Fruit fly (Drosophila melanogaster) whole organism, embryonic: ENCODE data around the gene CG3301.
A peak's percentile ranks its signal among the peaks of the same experiment; 100 is the strongest.

Experiments
- Atf3 ChIP-seq: fragments of 200-800 bp; sonication (Bioruptor generic); optimal IDR thresholded peaks from 3 replicates; lab custom pipeline; 2016; ENCODE audit warnings: missing biosample characterization, missing genetic modification characterization
- BEAF-32 ChIP-seq: fragments of 200-800 bp; sonication (Bioruptor generic); optimal IDR thresholded peaks from 3 replicates; lab custom pipeline; 2017; ENCODE audit warnings: missing biosample characterization, missing genetic modification characterization, mild to moderate bottlenecking, moderate library complexity, missing genetic modification reagents
- BtbVII ChIP-seq: fragments of 200-800 bp; sonication (Bioruptor generic); optimal IDR thresholded peaks from 3 replicates; lab custom pipeline; 2017; ENCODE audit warnings: missing biosample characterization, mild to moderate bottlenecking, missing genetic modification characterization
- CG11560 ChIP-seq: fragments of 200-800 bp; sonication (Bioruptor generic); IDR thresholded peaks from 3 replicates; pipeline ENCODE4 v1.3.6; 2022; ENCODE audit warnings: missing biosample characterization, missing genetic modification characterization
- CG14667 ChIP-seq: fragments of 200-800 bp; sonication (Bioruptor generic); IDR thresholded peaks from 2 replicates; pipeline ENCODE4 v1.3.6; 2022; ENCODE audit warnings: missing biosample characterization, missing genetic modification characterization
- CG16779 ChIP-seq: fragments of 200-800 bp; sonication (Bioruptor generic); IDR thresholded peaks from 2 replicates; pipeline ENCODE4 v1.3.6; 2022; ENCODE audit warnings: missing biosample characterization, missing genetic modification characterization
- CG17361 ChIP-seq: fragments of 200-800 bp; sonication (Bioruptor generic); IDR thresholded peaks from 3 replicates; pipeline ENCODE4 v1.3.6; 2022; ENCODE audit warnings: missing biosample characterization, missing genetic modification characterization
- CG17912 ChIP-seq: fragments of 200-800 bp; sonication (Bioruptor generic); optimal IDR thresholded peaks from 2 replicates; lab custom pipeline; 2018; ENCODE audit warnings: missing biosample characterization, mild to moderate bottlenecking, missing genetic modification characterization
- CG2712 ChIP-seq: fragments of 200-800 bp; optimal IDR thresholded peaks from 3 replicates; lab custom pipeline; 2019; ENCODE audit warnings: missing biosample characterization, mild to moderate bottlenecking, missing genetic modification characterization, moderate library complexity
- CG31224 ChIP-seq: fragments of 200-800 bp; sonication (Bioruptor generic); IDR thresholded peaks from 2 replicates; pipeline ENCODE4 v1.3.6; 2022; ENCODE audit warnings: missing biosample characterization, missing genetic modification characterization
- CG32772 ChIP-seq: fragments of 200-800 bp; sonication (Bioruptor generic); IDR thresholded peaks from 2 replicates; pipeline ENCODE4 v1.3.6; 2022; ENCODE audit warnings: missing biosample characterization, missing genetic modification characterization
- CG33557 ChIP-seq: fragments of 200-800 bp; sonication (Bioruptor generic); optimal IDR thresholded peaks from 2 replicates; lab custom pipeline; 2019; ENCODE audit warnings: missing biosample characterization, mild to moderate bottlenecking, missing genetic modification characterization, moderate library complexity
- CG3995 ChIP-seq: fragments of 200-800 bp; sonication (Bioruptor generic); optimal IDR thresholded peaks from 3 replicates; lab custom pipeline; 2016; ENCODE audit warnings: missing biosample characterization, missing genetic modification characterization
- CG6654 ChIP-seq: fragments of 200-800 bp; sonication (Bioruptor generic); optimal IDR thresholded peaks from 2 replicates; lab custom pipeline; 2017; ENCODE audit warnings: missing biosample characterization, mild to moderate bottlenecking, missing genetic modification characterization
- CG7928 ChIP-seq: fragments of 200-800 bp; sonication (Bioruptor generic); optimal IDR thresholded peaks from 2 replicates; lab custom pipeline; 2017; ENCODE audit warnings: missing biosample characterization, mild to moderate bottlenecking, missing genetic modification characterization
- CG8290 ChIP-seq, 3 experiments: fragments of 200-800 bp; sonication (Bioruptor generic); optimal IDR thresholded peaks; 2 replicates each; lab custom pipeline; 2016 to 2019; ENCODE audit warnings: missing biosample characterization in 3 of 3, missing genetic modification characterization in 3 of 3, mild to moderate bottlenecking in 2 of 3, moderate library complexity in 1 of 3
- CG8924 ChIP-seq: fragments of 200-800 bp; optimal IDR thresholded peaks from 3 replicates; lab custom pipeline; 2019; ENCODE audit warnings: missing biosample characterization, mild to moderate bottlenecking, missing genetic modification characterization, moderate library complexity
- CG9817 ChIP-seq: fragments of 200-800 bp; sonication (Bioruptor generic); optimal IDR thresholded peaks from 2 replicates; lab custom pipeline; 2018; ENCODE audit warnings: missing biosample characterization, mild to moderate bottlenecking, missing genetic modification characterization, moderate library complexity
- Camta ChIP-seq: fragments of 200-800 bp; sonication (Bioruptor generic); optimal IDR thresholded peaks from 2 replicates; lab custom pipeline; 2016; ENCODE audit warnings: missing biosample characterization, missing genetic modification characterization
- Dbx ChIP-seq: fragments of 200-800 bp; sonication (Bioruptor generic); IDR thresholded peaks from 3 replicates; pipeline ENCODE4 v1.3.6; 2022; ENCODE audit warnings: missing biosample characterization, missing genetic modification characterization
- Ets65A ChIP-seq: fragments of 200-800 bp; sonication (Bioruptor generic); peaks from one replicate; lab custom pipeline; 2016; ENCODE audit warnings: missing biosample characterization, missing genetic modification characterization
- Hand ChIP-seq: fragments of 200-800 bp; sonication (Bioruptor generic); optimal IDR thresholded peaks from 2 replicates; lab custom pipeline; 2017; ENCODE audit warnings: mild to moderate bottlenecking, missing biosample characterization, missing genetic modification reagents, missing genetic modification characterization
- Hey ChIP-seq: fragments of 200-800 bp; sonication (Bioruptor generic); optimal IDR thresholded peaks from 3 replicates; lab custom pipeline; 2018; ENCODE audit warnings: missing biosample characterization, mild to moderate bottlenecking, missing genetic modification characterization
- Hmx ChIP-seq: fragments of 200-800 bp; sonication (Bioruptor generic); optimal IDR thresholded peaks from 2 replicates; lab custom pipeline; 2016; ENCODE audit warnings: missing biosample characterization, missing genetic modification characterization
- Max ChIP-seq: fragments of 200-800 bp; sonication (Bioruptor generic); optimal IDR thresholded peaks from 2 replicates; lab custom pipeline; 2016; ENCODE audit warnings: missing biosample characterization, mild to moderate bottlenecking, missing genetic modification characterization
- Myb ChIP-seq: fragments of 200-800 bp; sonication (Bioruptor generic); optimal IDR thresholded peaks from 2 replicates; lab custom pipeline; 2016; ENCODE audit warnings: missing biosample characterization, missing genetic modification characterization
- Poxn ChIP-seq: fragments of 200-800 bp; sonication (Bioruptor generic); IDR thresholded peaks from 2 replicates; pipeline ENCODE4 v1.3.6; 2022; ENCODE audit warnings: missing biosample characterization, missing genetic modification characterization
- YL-1 ChIP-seq: fragments of 200-800 bp; sonication (Bioruptor generic); optimal IDR thresholded peaks from 3 replicates; lab custom pipeline; 2017; ENCODE audit warnings: missing biosample characterization, mild to moderate bottlenecking, missing genetic modification characterization
- ab ChIP-seq: fragments of 200-800 bp; sonication (Bioruptor generic); optimal IDR thresholded peaks from 2 replicates; lab custom pipeline; 2016; ENCODE audit warnings: missing biosample characterization, missing genetic modification characterization
- ara ChIP-seq: fragments of 200-800 bp; sonication (Bioruptor generic); IDR thresholded peaks from 2 replicates; pipeline ENCODE4 v1.3.6; 2022; ENCODE audit warnings: missing biosample characterization, missing genetic modification characterization
- az2 ChIP-seq: fragments of 200-800 bp; sonication (Bioruptor generic); optimal IDR thresholded peaks from 3 replicates; lab custom pipeline; 2016; ENCODE audit warnings: missing biosample characterization, missing genetic modification characterization
- bsh ChIP-seq, 2 experiments: fragments of 200-800 bp; sonication (Bioruptor generic); optimal IDR thresholded peaks; 2 replicates each; lab custom pipeline; 2017 to 2018; ENCODE audit warnings: mild to moderate bottlenecking in 2 of 2, missing biosample characterization in 2 of 2, missing genetic modification characterization in 2 of 2, moderate library complexity in 1 of 2
- cad ChIP-seq: fragments of >200 bp; optimal IDR thresholded peaks from 2 replicates; lab custom pipeline; 2017; ENCODE audit warnings: missing biosample characterization, missing genetic modification characterization
- cas ChIP-seq: fragments of 200-800 bp; sonication (Bioruptor generic); IDR thresholded peaks from 2 replicates; pipeline ENCODE4 v1.3.6; 2022; ENCODE audit warnings: missing biosample characterization, missing genetic modification characterization
- chn ChIP-seq: fragments of 200-800 bp; sonication (Bioruptor generic); optimal IDR thresholded peaks from 2 replicates; lab custom pipeline; 2016; ENCODE audit warnings: missing biosample characterization, missing genetic modification characterization
- croc ChIP-seq: fragments of 200-800 bp; sonication (Bioruptor generic); conservative IDR thresholded peaks from 3 replicates; pipeline ENCODE4 v1.3.6; 2022; ENCODE audit warnings: missing biosample characterization, missing genetic modification characterization
- dpn ChIP-seq, 2 experiments: fragments of 200-800 bp; sonication (Bioruptor generic); optimal IDR thresholded peaks; 3 replicates each; lab custom pipeline; 2016; ENCODE audit warnings: missing biosample characterization in 2 of 2, missing genetic modification characterization in 2 of 2
- esg ChIP-seq: fragments of 200-800 bp; sonication (Bioruptor generic); conservative IDR thresholded peaks from 2 replicates; pipeline ENCODE4 v1.3.6; 2022; ENCODE audit warnings: missing biosample characterization, missing genetic modification characterization
- grau ChIP-seq: fragments of 200-800 bp; optimal IDR thresholded peaks from 3 replicates; lab custom pipeline; 2019; ENCODE audit warnings: missing biosample characterization, mild to moderate bottlenecking, missing genetic modification characterization, moderate library complexity
- grn ChIP-seq: fragments of 200-800 bp; sonication (Bioruptor generic); optimal IDR thresholded peaks from 3 replicates; lab custom pipeline; 2017; ENCODE audit warnings: missing biosample characterization, missing genetic modification characterization
- gt ChIP-seq: fragments of 200-800 bp; sonication (Bioruptor generic); IDR thresholded peaks from 2 replicates; pipeline ENCODE4 v1.3.6; 2022; ENCODE audit warnings: missing biosample characterization, missing genetic modification characterization
- hth ChIP-seq: fragments of >200 bp; optimal IDR thresholded peaks from 2 replicates; lab custom pipeline; 2017; ENCODE audit warnings: inconsistent platforms
- jing ChIP-seq: fragments of 200-800 bp; sonication (Bioruptor generic); optimal IDR thresholded peaks from 2 replicates; lab custom pipeline; 2018; ENCODE audit warnings: missing biosample characterization, mild to moderate bottlenecking, missing genetic modification characterization
- kay ChIP-seq: fragments of 200-800 bp; sonication (Bioruptor generic); optimal IDR thresholded peaks from 2 replicates; lab custom pipeline; 2016; ENCODE audit warnings: missing biosample characterization, missing genetic modification characterization
- nmo ChIP-seq: fragments of 200-800 bp; sonication (Bioruptor generic); optimal IDR thresholded peaks from 2 replicates; lab custom pipeline; 2018; ENCODE audit warnings: missing biosample characterization, mild to moderate bottlenecking, missing genetic modification characterization, moderate library complexity
- peb ChIP-seq: fragments of 200-800 bp; sonication (Bioruptor generic); IDR thresholded peaks from 2 replicates; pipeline ENCODE4 v1.3.6; 2022; ENCODE audit warnings: missing biosample characterization, missing genetic modification characterization
- row ChIP-seq: fragments of 200-800 bp; sonication (Bioruptor generic); IDR thresholded peaks from 3 replicates; pipeline ENCODE4 v1.3.6; 2022; ENCODE audit warnings: missing biosample characterization, missing genetic modification characterization
- sens ChIP-seq: fragments of 200-800 bp; sonication (Bioruptor generic); peaks from one replicate; lab custom pipeline; 2016; ENCODE audit warnings: missing biosample characterization, missing genetic modification characterization
- sima ChIP-seq: fragments of 200-800 bp; sonication (Bioruptor generic); optimal IDR thresholded peaks from 2 replicates; lab custom pipeline; 2016; ENCODE audit warnings: missing biosample characterization, missing genetic modification characterization
- stc ChIP-seq: fragments of 200-800 bp; sonication (Bioruptor generic); IDR thresholded peaks from 2 replicates; pipeline ENCODE4 v1.3.6; 2022; ENCODE audit warnings: missing biosample characterization, missing genetic modification characterization
- tna ChIP-seq: fragments of 200-800 bp; sonication (Bioruptor generic); IDR thresholded peaks from 2 replicates; pipeline ENCODE4 v1.3.6; 2022; ENCODE audit warnings: missing biosample characterization, missing genetic modification characterization; ENCODE audit not compliant: partially characterized antibody
- usp ChIP-seq: fragments of >200 bp; optimal IDR thresholded peaks from 2 replicates; lab custom pipeline; 2017; ENCODE audit warnings: missing biosample characterization, missing genetic modification characterization
- zfh2 ChIP-seq: fragments of 200-800 bp; sonication (Bioruptor generic); optimal IDR thresholded peaks from 2 replicates; lab custom pipeline; 2016; ENCODE audit warnings: missing biosample characterization, missing genetic modification characterization

CG3301 gene

DNA sequence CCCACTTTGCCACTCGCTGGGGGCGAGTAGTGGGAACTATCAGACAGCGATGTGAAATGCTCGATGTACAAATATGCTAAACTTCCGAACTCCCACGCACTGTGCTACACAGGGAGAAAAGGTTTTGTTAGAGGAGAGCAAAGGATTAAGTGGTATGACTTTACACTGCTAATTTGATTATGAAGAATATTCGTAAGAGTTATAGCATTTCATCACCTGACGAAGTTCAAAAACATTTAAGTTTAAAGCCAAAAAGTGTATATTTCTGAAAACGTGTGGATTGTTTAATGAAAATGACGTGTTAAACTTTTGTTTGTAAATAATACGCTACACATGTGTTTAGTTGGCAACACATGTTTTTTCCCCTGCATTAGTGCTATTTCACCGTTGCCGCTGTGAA lies 12.4 kb upstream of the CG3301 start (continued):
- TF ChIP-seq grau (no peak), row (GFP tag; lab: Robert Waterston, UW) (peak; percentile 35; the same call in 1 of the 3 replicates), CG31224 (GFP tag; lab: Robert Waterston, UW) (no peak), Camta (GFP tag; lab: Kevin White, UChicago) (no peak), ab (GFP tag; lab: Kevin White, UChicago) (no peak), CG14667 (GFP tag; lab: Robert Waterston, UW) (no peak), chn (GFP tag; lab: Kevin White, UChicago) (no peak), Poxn (GFP tag; lab: Robert Waterston, UW) (no peak), CG32772 (GFP tag; lab: Robert Waterston, UW) (no peak), Hand (GFP tag; lab: Kevin White, UChicago) (no peak), CG3995 (GFP tag; lab: Kevin White, UChicago) (no peak), CG11560 (tag; lab: Robert Waterston, UW) (no peak), grn (GFP tag; lab: Kevin White, UChicago) (no peak), sens (GFP tag; lab: Kevin White, UChicago) (peak; percentile 57), Myb (GFP tag; lab: Kevin White, UChicago) (no peak), esg (GFP tag; lab: Robert Waterston, UW) (0 out of 2 replicates have a peak, but pooled peaks have one; percentile 6), Ets65A (GFP tag; lab: Kevin White, UChicago) (no peak), cad (GFP tag; lab: Kevin White, UChicago) (no peak), YL-1 (GFP tag; lab: Kevin White, UChicago) (no peak), kay (GFP tag; lab: Kevin White, UChicago) (no peak), gt (GFP tag; lab: Robert Waterston, UW) (no peak), croc (GFP tag; lab: Robert Waterston, UW) (no peak), dpn (GFP tag; optimal IDR thresholded peaks at IDR 0.05; lab: Kevin White, UChicago) (peak; percentile 6 to 8), CG17361 (GFP tag; lab: Robert Waterston, UW) (no peak), Atf3 (GFP tag; lab: Kevin White, UChicago) (no peak), Hmx (GFP tag; lab: Kevin White, UChicago) (no peak), jing (GFP tag; lab: Kevin White, UChicago) (no peak), sima (no peak), CG2712 (tag; lab: Kevin White, UChicago) (no peak), hth (lab: Kevin White, UChicago) (no peak), Dbx (GFP tag; lab: Robert Waterston, UW) (no peak), ara (no peak; the same call in 1 of the 2 replicates), az2 (GFP tag; lab: Kevin White, UChicago) (no peak), usp (GFP tag; lab: Kevin White, UChicago) (no peak), cas (GFP tag; lab: Robert Waterston, UW) (no peak), Hey (tag; lab: Kevin White, UChicago) (no peak), CG8924 (tag; lab: Kevin White, UChicago) (no peak), BtbVII (GFP tag; lab: Kevin White, UChicago) (no peak), nmo (no peak), bsh (GFP tag; optimal IDR thresholded peaks at IDR 0.05; lab: Kevin White, UChicago) (no peak), tna (no peak), CG9817 (tag; lab: Kevin White, UChicago) (no peak), BEAF-32 (GFP tag; lab: Kevin White, UChicago) (no peak), Max (GFP tag; lab: Kevin White, UChicago) (no peak), CG16779 (GFP tag; lab: Robert Waterston, UW) (no peak), zfh2 (GFP tag; lab: Kevin White, UChicago) (no peak), peb (no peak), CG7928 (GFP tag; lab: Kevin White, UChicago) (no peak), CG33557 (GFP tag; lab: Kevin White, UChicago) (no peak), CG6654 (GFP tag; lab: Kevin White, UChicago) (no peak), stc (GFP tag; lab: Robert Waterston, UW) (no peak), CG17912 (GFP tag; lab: Kevin White, UChicago) (no peak), CG8290 (GFP tag; optimal IDR thresholded peaks at IDR 0.05; lab: Kevin White, UChicago) (no peak), CG8290 (tag; optimal IDR thresholded peaks at IDR 0.05; lab: Kevin White, UChicago) (no peak)
